Worm (Caenorhabditis elegans): ENCODE results near the gene C03B1.1.

Gene C03B1.1

ce11 chrX:6337338-6337737 lies 37.2 kb upstream of the C03B1.1 start:
- TF ChIP-seq daf-16 (GFP tag; optimal IDR thresholded peaks at IDR 0.05), result no peak
- TF ChIP-seq daf-16 (tag; optimal IDR thresholded peaks at IDR 0.05), result peak; percentile 67
- TF ChIP-seq lin-29 (GFP tag; IDR thresholded peaks at IDR 0.05), result no peak
- peak; percentile 4 for TF ChIP-seq hlh-11 (tag; optimal IDR thresholded peaks at IDR 0.05)
- TF ChIP-seq nhr-77 (tag; optimal IDR thresholded peaks at IDR 0.05), result peak; percentile 53
- TF ChIP-seq rbr-2 (tag; optimal IDR thresholded peaks at IDR 0.05), result no peak
- peak; percentile 3 for TF ChIP-seq nhr-28 (tag; optimal IDR thresholded peaks at IDR 0.05)

- no peak for TF ChIP-seq lin-13 (GFP tag; optimal IDR thresholded peaks at IDR 0.05)
- TF ChIP-seq daf-19 (GFP tag; conservative IDR thresholded peaks at IDR 0.05), result no peak
- TF ChIP-seq nhr-28 (tag; optimal IDR thresholded peaks at IDR 0.05), result no peak
- no peak for TF ChIP-seq zip-11 (GFP tag; IDR thresholded peaks at IDR 0.05)
- no peak for TF ChIP-seq zag-1 (tag; optimal IDR thresholded peaks at IDR 0.05)
- no peak for TF ChIP-seq dve-1 (tag; optimal IDR thresholded peaks at IDR 0.05; ENCODE audit: insufficient read depth)
- TF ChIP-seq nhr-11 (tag; optimal IDR thresholded peaks at IDR 0.05), result no peak
- TF ChIP-seq mxl-2 (GFP tag; conservative IDR thresholded peaks at IDR 0.05), result no peak
- TF ChIP-seq dmd-8 (GFP tag; IDR thresholded peaks at IDR 0.05), result no peak
- TF ChIP-seq snpc-1.2 (GFP tag; IDR thresholded peaks at IDR 0.05), result no peak
- no peak for TF ChIP-seq zip-2 (tag; optimal IDR thresholded peaks at IDR 0.05)
- no peak for TF ChIP-seq T26A8.4 (GFP tag; IDR thresholded peaks at IDR 0.05)
- TF ChIP-seq lim-7 (GFP tag; IDR thresholded peaks at IDR 0.05), result no peak
- no peak for TF ChIP-seq lin-39 (tag; optimal IDR thresholded peaks at IDR 0.05)
- TF ChIP-seq dmd-9 (GFP tag; IDR thresholded peaks at IDR 0.05), result no peak
- TF ChIP-seq nhr-76 (tag; optimal IDR thresholded peaks at IDR 0.05), result no peak
- no peak for TF ChIP-seq tra-1 (GFP tag; IDR thresholded peaks at IDR 0.05)
- TF ChIP-seq ztf-7 (tag; optimal IDR thresholded peaks at IDR 0.05), result no peak
Measured at ce11 chrX:6337951-6338350, 36.6 kb upstream of the C03B1.1 start, which contains the start of gene C03B1.13. C03B1.13 (minus strand) TSS chrX:6338051.

- TF ChIP-seq nhr-48 (tag; optimal IDR thresholded peaks at IDR 0.05) (peak; percentile 20), dmd-9 (GFP tag; IDR thresholded peaks at IDR 0.05) (no peak), daf-12 (tag; optimal IDR thresholded peaks at IDR 0.05) (no peak), fos-1 (tag; optimal IDR thresholded peaks at IDR 0.05) (no peak), mxl-2 (GFP tag; conservative IDR thresholded peaks at IDR 0.05) (no peak), egl-27 (tag; optimal IDR thresholded peaks at IDR 0.05) (no peak), ztf-7 (tag; optimal IDR thresholded peaks at IDR 0.05) (peak; percentile 24), ceh-20 (GFP tag; IDR thresholded peaks at IDR 0.05) (no peak), zip-11 (GFP tag; IDR thresholded peaks at IDR 0.05) (no peak), rbr-2 (tag; optimal IDR thresholded peaks at IDR 0.05) (no peak), hif-1 (tag; optimal IDR thresholded peaks at IDR 0.05) (peak in 1 of 2 experiments; percentile 19), nhr-102 (tag; optimal IDR thresholded peaks at IDR 0.05) (peak; percentile 43), dve-1 (tag; optimal IDR thresholded peaks at IDR 0.05; ENCODE audit: insufficient read depth) (peak; percentile 96), lir-3 (tag; optimal IDR thresholded peaks at IDR 0.05) (no peak), sdz-12 (GFP tag; optimal IDR thresholded peaks at IDR 0.05) (no peak), dmd-6 (GFP tag; IDR thresholded peaks at IDR 0.05) (peak; percentile 86), mdt-29 (GFP tag; IDR thresholded peaks at IDR 0.05) (0 out of 2 replicates have a peak, but pooled peaks have one; percentile 37), nhr-237 (tag; optimal IDR thresholded peaks at IDR 0.05) (no peak), F44E2.7 (GFP tag; IDR thresholded peaks at IDR 0.05) (no peak), attf-4 (tag; optimal IDR thresholded peaks at IDR 0.05) (no peak), jun-1 (tag; optimal IDR thresholded peaks at IDR 0.05) (no peak), vab-7 (GFP tag; IDR thresholded peaks at IDR 0.05) (no peak), dmd-8 (GFP tag; IDR thresholded peaks at IDR 0.05) (no peak), ZK546.5 (tag; optimal IDR thresholded peaks at IDR 0.05) (no peak), gei-8 (GFP tag; optimal IDR thresholded peaks at IDR 0.05) (no peak), hlh-11 (tag; optimal IDR thresholded peaks at IDR 0.05) (peak; percentile 87), tra-1 (GFP tag; IDR thresholded peaks at IDR 0.05) (no peak), saeg-2 (GFP tag; IDR thresholded peaks at IDR 0.05) (no peak), nhr-42 (GFP tag; IDR thresholded peaks at IDR 0.05) (no peak), mdl-1 (tag; optimal IDR thresholded peaks at IDR 0.05) (no peak), unc-39 (tag; optimal IDR thresholded peaks at IDR 0.05) (no peak), unc-62 (GFP tag; optimal IDR thresholded peaks at IDR 0.05 in 1 of 2) (peak; percentile 13 to 23), unc-62 (tag; optimal IDR thresholded peaks at IDR 0.05) (no peak), F37D6.2 (tag; optimal IDR thresholded peaks at IDR 0.05) (no peak)
Measured at ce11 chrX:6338446-6338845, 36.1 kb upstream of the C03B1.1 start.

All from whole organism, L4 larva.